Worm (Caenorhabditis elegans): Measurements from ENCODE around the gene aakg-3.

Gene aakg-3

DNA sequence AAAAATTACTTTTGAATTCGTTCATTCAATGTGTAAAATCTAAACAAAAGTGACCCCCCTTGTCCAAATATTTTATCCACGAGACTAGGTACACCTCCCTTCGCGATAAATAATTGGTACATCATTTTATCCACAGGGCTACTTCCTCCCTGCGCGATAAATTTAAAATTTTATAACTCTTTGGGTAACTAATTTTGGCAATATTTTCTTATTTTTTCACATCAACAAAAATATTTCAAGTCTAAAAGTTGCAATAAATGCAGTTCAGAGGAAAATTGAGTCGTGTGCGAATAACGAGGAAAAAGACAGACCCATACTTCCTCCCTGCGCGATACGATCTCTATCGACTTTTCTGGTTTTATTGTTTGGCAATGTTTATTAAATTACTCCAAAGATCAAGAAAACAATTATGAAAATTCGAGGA lies 20.7 kb downstream of the aakg-3 start (continued):
- TF ChIP-seq sox-2 (GFP tag; IDR thresholded peaks at IDR 0.05), result peak; percentile 73
- peak; percentile 42; the same call in 1 of the 2 replicates for TF ChIP-seq unc-3 (GFP tag; conservative IDR thresholded peaks at IDR 0.05)
- TF ChIP-seq unc-3 (tag; optimal IDR thresholded peaks at IDR 0.05), result peak; percentile 85
- TF ChIP-seq pax-1 (tag; optimal IDR thresholded peaks at IDR 0.05), result peak; percentile 90
- TF ChIP-seq ceh-48 (tag; optimal IDR thresholded peaks at IDR 0.05), result peak; percentile 51
- peak; percentile 5 for TF ChIP-seq npax-4 (tag; optimal IDR thresholded peaks at IDR 0.05)
- peak; percentile 63 for TF ChIP-seq C08G9.2 (tag; optimal IDR thresholded peaks at IDR 0.05)
- peak; percentile 59 for TF ChIP-seq zip-5 (tag; optimal IDR thresholded peaks at IDR 0.05)
- peak; percentile 6 for TF ChIP-seq odd-2 (tag; optimal IDR thresholded peaks at IDR 0.05)
- TF ChIP-seq ceh-14 (tag; optimal IDR thresholded peaks at IDR 0.05), result peak; percentile 88
- peak; percentile 86 for TF ChIP-seq unc-86 (tag; optimal IDR thresholded peaks at IDR 0.05)
- TF ChIP-seq tbx-7 (tag; optimal IDR thresholded peaks at IDR 0.05), result no peak
- no peak for TF ChIP-seq che-1 (tag; optimal IDR thresholded peaks at IDR 0.05)
- no peak for TF ChIP-seq Y22D7AL.16 (tag; optimal IDR thresholded peaks at IDR 0.05)
- TF ChIP-seq nfya-1 (tag; optimal IDR thresholded peaks at IDR 0.05), result peak; percentile 97
- peak; percentile 57 for TF ChIP-seq ttx-3 (tag; optimal IDR thresholded peaks at IDR 0.05)
- TF ChIP-seq ceh-30 (tag; optimal IDR thresholded peaks at IDR 0.05), result peak; percentile 42
- no peak for TF ChIP-seq ama-1 (optimal IDR thresholded peaks at IDR 0.05)
- peak; percentile 33 for TF ChIP-seq hlh-13 (GFP tag; optimal IDR thresholded peaks at IDR 0.05)
- peak; percentile 95 for TF ChIP-seq unc-42 (tag; optimal IDR thresholded peaks at IDR 0.05)
- TF ChIP-seq F13H6.1 (tag; optimal IDR thresholded peaks at IDR 0.05), result peak; percentile 56
- TF ChIP-seq nhr-11 (tag; optimal IDR thresholded peaks at IDR 0.05), result peak; percentile 94
- peak; percentile 96 for TF ChIP-seq rnt-1 (tag; optimal IDR thresholded peaks at IDR 0.05)
- TF ChIP-seq ref-2 (tag; optimal IDR thresholded peaks at IDR 0.05), result peak; percentile 90
- peak; percentile 58 for TF ChIP-seq hlh-30 (tag; optimal IDR thresholded peaks at IDR 0.05; ENCODE audit: insufficient read depth)
- no peak for TF ChIP-seq ceh-22 (tag; optimal IDR thresholded peaks at IDR 0.05)
- peak; percentile 48 for TF ChIP-seq pha-2 (tag; optimal IDR thresholded peaks at IDR 0.05)
- peak; percentile 97 for TF ChIP-seq ceh-18 (tag; optimal IDR thresholded peaks at IDR 0.05)
- TF ChIP-seq syd-9 (tag; optimal IDR thresholded peaks at IDR 0.05), result peak; percentile 79
- TF ChIP-seq eyg-1 (tag; optimal IDR thresholded peaks at IDR 0.05), result peak; percentile 20
- no peak for TF ChIP-seq dmd-4 (tag; optimal IDR thresholded peaks at IDR 0.05; ENCODE audit: borderline replicate concordance)
- peak; percentile 55 for TF ChIP-seq pat-9 (tag; optimal IDR thresholded peaks at IDR 0.05)
- TF ChIP-seq ceh-6 (GFP tag; optimal IDR thresholded peaks at IDR 0.05), result peak; percentile 10
- TF ChIP-seq ztf-16 (tag; optimal IDR thresholded peaks at IDR 0.05), result peak; percentile 82
- TF ChIP-seq sdc-2 (tag; optimal IDR thresholded peaks at IDR 0.05), result peak; percentile 99
- TF ChIP-seq fkh-10 (GFP tag; optimal IDR thresholded peaks at IDR 0.05), result peak; percentile 47
- TF ChIP-seq ceh-34 (tag; optimal IDR thresholded peaks at IDR 0.05), result peak; percentile 88
- TF ChIP-seq dve-1 (tag; optimal IDR thresholded peaks at IDR 0.05), result peak; percentile 97
- TF ChIP-seq fax-1 (tag; optimal IDR thresholded peaks at IDR 0.05), result no peak

DNA sequence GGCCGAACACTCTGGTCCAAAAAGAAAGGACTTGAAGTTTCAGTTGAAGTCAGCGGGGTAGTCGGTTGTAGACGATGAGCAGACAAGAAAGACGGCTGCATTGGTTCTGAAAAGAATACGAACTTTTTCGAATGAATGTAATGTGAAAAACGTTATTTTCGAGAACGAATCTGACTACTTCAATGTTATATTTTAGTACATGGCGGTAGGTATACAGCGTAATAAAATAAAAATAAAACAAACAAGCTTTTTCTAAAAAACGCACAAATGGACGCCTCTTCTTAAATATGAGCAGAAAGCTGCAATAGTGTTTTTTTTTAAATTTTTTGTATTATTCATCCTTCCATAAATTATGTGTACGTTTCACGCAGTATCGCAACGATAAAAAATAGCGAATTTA lies 23.4 kb downstream of the aakg-3 start, which contains the start of gene Y41G9A.17:
Gene Y41G9A.17 (minus strand): TSS at position 101 of the 400 bp plus-strand sequence.
- TF ChIP-seq pax-1 (tag; optimal IDR thresholded peaks at IDR 0.05) (no peak), ceh-18 (tag; optimal IDR thresholded peaks at IDR 0.05) (no peak), eyg-1 (tag; optimal IDR thresholded peaks at IDR 0.05) (no peak), tbx-7 (tag; optimal IDR thresholded peaks at IDR 0.05) (no peak), elt-2 (tag; optimal IDR thresholded peaks at IDR 0.05) (no peak), nhr-232 (tag; optimal IDR thresholded peaks at IDR 0.05) (no peak), hlh-15 (tag; optimal IDR thresholded peaks at IDR 0.05) (no peak), pat-9 (tag; optimal IDR thresholded peaks at IDR 0.05) (no peak), ceh-30 (tag; optimal IDR thresholded peaks at IDR 0.05) (no peak), hlh-30 (tag; optimal IDR thresholded peaks at IDR 0.05; ENCODE audit: insufficient read depth) (no peak), dve-1 (tag; optimal IDR thresholded peaks at IDR 0.05) (no peak), hlh-13 (GFP tag; optimal IDR thresholded peaks at IDR 0.05) (no peak), ceh-14 (tag; optimal IDR thresholded peaks at IDR 0.05) (no peak), sdc-2 (tag; optimal IDR thresholded peaks at IDR 0.05) (no peak), lin-11 (tag; optimal IDR thresholded peaks at IDR 0.05) (no peak), npax-4 (tag; optimal IDR thresholded peaks at IDR 0.05) (no peak)
